Fruit fly (Drosophila melanogaster): ENCODE data around the gene CG46394.
"Not testable (repeated sequence)": the region's sequence is repeated elsewhere in the genome, so short reads cannot be mapped to it uniquely, and the experiment has no call there.

DNA sequence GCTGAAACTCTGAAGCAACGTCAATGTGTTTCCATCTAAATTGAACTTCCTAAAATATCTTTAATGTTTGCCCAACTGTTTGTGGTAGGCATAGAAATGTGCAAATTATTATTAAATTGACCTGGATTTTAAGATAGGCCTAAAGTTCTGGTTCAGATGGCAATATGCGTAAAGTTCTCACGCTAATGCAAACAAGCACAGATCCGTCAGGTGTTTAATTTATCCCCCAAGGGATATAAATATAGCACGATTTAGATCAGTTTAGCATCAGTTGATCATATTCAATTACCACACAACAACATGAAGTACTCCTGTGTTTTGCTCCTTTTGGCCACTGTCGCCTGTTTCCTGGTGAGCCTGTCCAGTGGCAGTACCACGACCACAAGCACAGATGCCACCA lies 10.8 kb upstream of the CG46394 start, which contains the start of gene CG7377:
- not testable (repeated sequence) for TF ChIP-seq dl (GFP tag; optimal IDR thresholded peaks at IDR 0.05; ENCODE audit: insufficient read depth in 1 of 2, partially characterized antibody in 2 of 2); lola (GFP tag; optimal IDR thresholded peaks at IDR 0.05); usp (GFP tag; optimal IDR thresholded peaks at IDR 0.05); N (GFP tag; optimal IDR thresholded peaks at IDR 0.05)

Measured in whole organism, wandering third instar larva.